Worm (Caenorhabditis elegans) whole organism, early embryonic: ENCODE data around the gene F26H11.8.

Experiments
- B0310.2 ChIP-seq: sonication (generic microtip); optimal IDR thresholded peaks from 2 replicates; lab custom pipeline; 2016; ENCODE audit warnings: mild to moderate bottlenecking, missing genetic modification characterization, missing compliant biosample characterization
- aly-1 ChIP-seq: sonication (generic microtip); optimal IDR thresholded peaks from 2 replicates; lab custom pipeline; 2016; ENCODE audit warnings: missing genetic modification characterization, missing compliant biosample characterization
- ama-1 ChIP-seq: fragments of 150-350 bp; optimal IDR thresholded peaks from 2 replicates; lab custom pipeline; 2014
- ceh-13 ChIP-seq: fragments of 200-800 bp; sonication (Bioruptor generic); optimal IDR thresholded peaks from 2 replicates; lab custom pipeline; 2018; ENCODE audit warnings: mild to moderate bottlenecking, missing genetic modification characterization, missing compliant biosample characterization
- ceh-36 ChIP-seq: sonication (generic microtip); optimal IDR thresholded peaks from 2 replicates; lab custom pipeline; 2016; ENCODE audit warnings: missing genetic modification characterization, inconsistent platforms, missing compliant biosample characterization
- ets-7 ChIP-seq: sonication (generic microtip); optimal IDR thresholded peaks from 2 replicates; lab custom pipeline; 2016; ENCODE audit warnings: missing genotype, missing genetic modification characterization, missing compliant biosample characterization
- flt-1 ChIP-seq: fragments of 200-800 bp; sonication (Bioruptor generic); IDR thresholded peaks from 2 replicates; pipeline ENCODE4 v1.3.6; 2022; ENCODE audit warnings: missing genetic modification characterization, missing compliant biosample characterization
- pes-1 ChIP-seq: fragments of 200-800 bp; sonication (Bioruptor generic); IDR thresholded peaks from 2 replicates; pipeline ENCODE4 v1.3.6; 2022; ENCODE audit warnings: missing genetic modification reagents, missing genetic modification characterization, missing compliant biosample characterization
- sea-1 ChIP-seq: fragments of 200-800 bp; sonication (Bioruptor generic); conservative IDR thresholded peaks from 2 replicates; pipeline ENCODE4 v1.3.6; 2022; ENCODE audit warnings: missing genetic modification characterization, missing compliant biosample characterization
- tbx-11 ChIP-seq: fragments of 200-800 bp; sonication (Bioruptor generic); IDR thresholded peaks from 2 replicates; pipeline ENCODE4 v1.3.6; 2022; ENCODE audit warnings: missing genetic modification characterization, missing compliant biosample characterization
- tbx-37 ChIP-seq: fragments of 200-800 bp; sonication (Bioruptor generic); conservative IDR thresholded peaks from 2 replicates; pipeline ENCODE4 v1.3.6; 2022; ENCODE audit warnings: missing genetic modification reagents, missing genetic modification characterization, missing compliant biosample characterization

DNA sequence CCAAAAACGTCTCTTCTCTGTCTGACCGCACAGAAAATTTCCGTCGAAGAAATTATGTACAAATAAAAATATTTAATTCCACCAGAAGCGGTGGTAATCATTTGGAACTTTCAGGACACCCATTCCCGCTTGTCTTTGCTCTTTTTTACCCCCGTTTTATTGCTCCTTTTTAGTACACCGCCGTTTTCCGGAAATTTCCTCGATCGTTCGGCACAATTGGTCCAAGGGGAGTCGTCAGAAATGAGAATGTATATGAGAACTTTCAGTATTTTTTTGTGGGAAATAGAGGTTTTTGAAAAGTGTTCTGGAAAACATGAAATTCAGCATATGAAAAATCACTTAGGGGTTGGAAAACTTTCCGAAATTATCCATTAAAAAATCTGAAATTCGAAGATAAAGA lies 7.5 kb upstream of the F26H11.8 start:
- no peak for TF ChIP-seq ama-1
- no peak for TF ChIP-seq aly-1 (tag; lab: Kevin White, UChicago)
- TF ChIP-seq ets-7 (tag; lab: Kevin White, UChicago), result no peak
- TF ChIP-seq tbx-11 (GFP tag; lab: Robert Waterston, UW), result no peak
- TF ChIP-seq flt-1 (GFP tag; lab: Robert Waterston, UW), result no peak
- no peak for TF ChIP-seq B0310.2 (tag; lab: Kevin White, UChicago)
- no peak for TF ChIP-seq ceh-36
- TF ChIP-seq tbx-37 (GFP tag; lab: Robert Waterston, UW), result no peak
- TF ChIP-seq sea-1 (GFP tag; lab: Robert Waterston, UW), result no peak
- TF ChIP-seq pes-1 (GFP tag; lab: Robert Waterston, UW), result no peak
- TF ChIP-seq ceh-13 (GFP tag; lab: Kevin White, UChicago), result no peak
